Fruit fly (Drosophila melanogaster): Measurements from ENCODE around the gene Chsy.

dm6 chrX:15571939-15572338, 21.4 kb downstream of the Chsy start, which contains the start of gene CG15643:
- TF ChIP-seq MBD-R2 (GFP tag; IDR thresholded peaks at IDR 0.05) = peak; percentile 70
- no peak for TF ChIP-seq CG12155 (GFP tag; optimal IDR thresholded peaks at IDR 0.05)
- TF ChIP-seq stwl (tag; optimal IDR thresholded peaks at IDR 0.05) = peak; percentile 46
- no peak for TF ChIP-seq CG1832 (GFP tag; optimal IDR thresholded peaks at IDR 0.05)
- no peak for TF ChIP-seq CG3995 (GFP tag; optimal IDR thresholded peaks at IDR 0.05)
- TF ChIP-seq CG15696 (tag; optimal IDR thresholded peaks at IDR 0.05) = no peak
- TF ChIP-seq CG1647 (GFP tag; optimal IDR thresholded peaks at IDR 0.05) = no peak
- TF ChIP-seq CG2712 (tag; optimal IDR thresholded peaks at IDR 0.05) = no peak
- TF ChIP-seq CG1603 (tag; optimal IDR thresholded peaks at IDR 0.05) = no peak

All from whole organism, embryonic.